Worm (Caenorhabditis elegans) whole organism, L2 larva: Measurements from ENCODE around the gene C36E8.6.

ENCODE experiments used
- ZK546.5 ChIP-seq: sonication (generic microtip); optimal IDR thresholded peaks from 2 replicates; lab custom pipeline; 2017; ENCODE audit warnings: missing biosample characterization, missing genetic modification characterization
- ama-1 ChIP-seq: fragments of 150-350 bp; optimal IDR thresholded peaks from 2 replicates; lab custom pipeline; 2018; ENCODE audit warnings: inconsistent platforms
- blmp-1 ChIP-seq: sonication (generic microtip); optimal IDR thresholded peaks from 2 replicates; lab custom pipeline; 2017; ENCODE audit warnings: missing genetic modification characterization, mild to moderate bottlenecking, missing compliant biosample characterization, antibody characterized with exemption, moderate library complexity; ENCODE audit not compliant: insufficient read depth
- crh-2 ChIP-seq: sonication (generic microtip); optimal IDR thresholded peaks from 2 replicates; lab custom pipeline; 2017; ENCODE audit warnings: missing biosample characterization, missing genetic modification characterization
- dmd-4 ChIP-seq: sonication (generic microtip); optimal IDR thresholded peaks from 2 replicates; lab custom pipeline; 2017; ENCODE audit warnings: missing biosample characterization, missing genetic modification characterization
- lin-39 ChIP-seq: fragments of 150-350 bp; optimal IDR thresholded peaks from 2 replicates; lab custom pipeline; 2014; ENCODE audit warnings: missing biosample characterization, missing genetic modification reagents, missing genetic modification characterization
- nhr-25 ChIP-seq: fragments of 150-350 bp; sonication (generic microtip); optimal IDR thresholded peaks from 3 replicates; lab custom pipeline; 2014; ENCODE audit warnings: missing biosample characterization, missing genetic modification characterization
- snpc-4 ChIP-seq: fragments of 150-350 bp; optimal IDR thresholded peaks from 2 replicates; lab custom pipeline; 2014; ENCODE audit warnings: missing biosample characterization, missing genetic modification characterization
- unc-62 ChIP-seq: fragments of 150-350 bp; optimal IDR thresholded peaks from 2 replicates; lab custom pipeline; 2014; ENCODE audit warnings: missing biosample characterization, missing genetic modification reagents, missing genetic modification characterization
- ztf-11 ChIP-seq: sonication (generic microtip); optimal IDR thresholded peaks from 2 replicates; lab custom pipeline; 2017; ENCODE audit warnings: missing biosample characterization, missing genetic modification characterization

- TF ChIP-seq dmd-4 (tag; lab: Kevin White, UChicago) (no peak), crh-2 (tag; lab: Kevin White, UChicago) (no peak), unc-62 (no peak), blmp-1 (tag; lab: Kevin White, UChicago) (no peak), ama-1 (lab: Kevin White, UChicago) (no peak), lin-39 (tag; lab: Kevin White, UChicago) (no peak), ztf-11 (no peak), ZK546.5 (tag; lab: Kevin White, UChicago) (no peak), nhr-25 (tag; lab: Kevin White, UChicago) (no peak), snpc-4 (tag; lab: Kevin White, UChicago) (no peak)
Measured at ce11 chrIII:3975008-3975407, 12.9 kb upstream of the C36E8.6 start.
